Fruit fly (Drosophila melanogaster) whole organism, adult: Measurements from ENCODE around the gene wupA.

Experiments used
- CG11617 ChIP-seq: fragments of 200-800 bp; sonication (Bioruptor generic); optimal IDR thresholded peaks from 2 replicates; lab custom pipeline; 2017; ENCODE audit warnings: mild to moderate bottlenecking, missing biosample characterization, missing genetic modification reagents, missing genetic modification characterization
- CG12768 ChIP-seq: fragments of 200-800 bp; sonication (Bioruptor generic); optimal IDR thresholded peaks from 2 replicates; lab custom pipeline; 2017; ENCODE audit warnings: missing biosample characterization, missing genetic modification characterization, mild to moderate bottlenecking, moderate library complexity, missing genetic modification reagents
- CG14711 ChIP-seq: fragments of 200-800 bp; sonication (Bioruptor generic); optimal IDR thresholded peaks from 2 replicates; lab custom pipeline; 2018; ENCODE audit warnings: missing biosample characterization, mild to moderate bottlenecking, missing genetic modification characterization, moderate library complexity
- CG1620 ChIP-seq: fragments of 200-800 bp; sonication (Bioruptor generic); optimal IDR thresholded peaks from 2 replicates; lab custom pipeline; 2016; ENCODE audit warnings: missing biosample characterization, missing genetic modification characterization
- CG33017 ChIP-seq: fragments of 200-800 bp; sonication (Bioruptor generic); optimal IDR thresholded peaks from 2 replicates; lab custom pipeline; 2018; ENCODE audit warnings: missing biosample characterization, mild to moderate bottlenecking, missing genetic modification characterization, moderate library complexity
- CG5204 ChIP-seq: fragments of 200-800 bp; sonication (Bioruptor generic); optimal IDR thresholded peaks from 2 replicates; lab custom pipeline; 2016; ENCODE audit warnings: missing biosample characterization, missing genetic modification characterization
- CG7045 ChIP-seq: fragments of 200-800 bp; sonication (Bioruptor generic); optimal IDR thresholded peaks from 2 replicates; lab custom pipeline; 2017; ENCODE audit warnings: missing biosample characterization, mild to moderate bottlenecking, missing genetic modification characterization
- CG7101 ChIP-seq: fragments of 200-800 bp; sonication (Bioruptor generic); optimal IDR thresholded peaks from 2 replicates; lab custom pipeline; 2018; ENCODE audit warnings: missing biosample characterization, mild to moderate bottlenecking, missing genetic modification characterization, moderate library complexity
- Clk ChIP-seq: fragments of 200-800 bp; sonication (Bioruptor generic); optimal IDR thresholded peaks from 2 replicates; lab custom pipeline; 2017; ENCODE audit warnings: missing biosample characterization, missing genetic modification characterization
- Crg-1 ChIP-seq: fragments of 200-800 bp; sonication (Bioruptor generic); optimal IDR thresholded peaks from 2 replicates; lab custom pipeline; 2016; ENCODE audit warnings: missing biosample characterization, missing genetic modification characterization
- Hr96 ChIP-seq: fragments of 200-800 bp; sonication (Bioruptor generic); optimal IDR thresholded peaks from 2 replicates; lab custom pipeline; 2016; ENCODE audit warnings: missing biosample characterization, missing genetic modification characterization
- Mnt ChIP-seq: fragments of 200-800 bp; sonication (Bioruptor generic); optimal IDR thresholded peaks from 2 replicates; lab custom pipeline; 2016; ENCODE audit warnings: missing biosample characterization, mild to moderate bottlenecking, missing genetic modification characterization
- bab1 ChIP-seq: fragments of 200-800 bp; sonication (Bioruptor generic); optimal IDR thresholded peaks from 3 replicates; lab custom pipeline; 2019; ENCODE audit warnings: missing biosample characterization, mild to moderate bottlenecking, missing genetic modification characterization, moderate library complexity
- cic ChIP-seq: fragments of 200-800 bp; sonication (Bioruptor generic); optimal IDR thresholded peaks from 2 replicates; lab custom pipeline; 2017; ENCODE audit warnings: missing biosample characterization, mild to moderate bottlenecking, missing genetic modification characterization, moderate library complexity
- cnc ChIP-seq, 2 experiments: fragments of >200 bp; optimal IDR thresholded peaks; 2 replicates each; lab custom pipeline; 2017
- kay ChIP-seq: fragments of 200-800 bp; sonication (Bioruptor generic); peaks from one replicate; lab custom pipeline; 2016; ENCODE audit warnings: missing biosample characterization, missing genetic modification characterization, borderline replicate concordance
- ovo ChIP-seq: fragments of 200-800 bp; sonication (Bioruptor generic); optimal IDR thresholded peaks from 2 replicates; lab custom pipeline; 2016; ENCODE audit warnings: missing biosample characterization, missing genetic modification characterization
- pad ChIP-seq: fragments of 200-800 bp; sonication (Bioruptor generic); optimal IDR thresholded peaks from 3 replicates; lab custom pipeline; 2017; ENCODE audit warnings: missing biosample characterization, missing genetic modification characterization, mild to moderate bottlenecking, moderate library complexity, missing genetic modification reagents
- tj ChIP-seq: fragments of 200-800 bp; sonication (Bioruptor generic); optimal IDR thresholded peaks from 3 replicates; lab custom pipeline; 2017; ENCODE audit warnings: missing biosample characterization, mild to moderate bottlenecking, missing genetic modification characterization, moderate library complexity
- toe ChIP-seq: fragments of 200-800 bp; sonication (Bioruptor generic); optimal IDR thresholded peaks from 2 replicates; lab custom pipeline; 2016; ENCODE audit warnings: missing biosample characterization, missing genetic modification characterization

The wupA gene

dm6 chrX:18091159-18091676 is 25.5 kb downstream of the wupA start, which contains the start of gene scu:
TSS of gene scu (plus strand) at chrX:18091259.
- TF ChIP-seq CG7045 (GFP tag; lab: Kevin White, UChicago) (no peak), Clk (GFP tag; lab: Kevin White, UChicago) (no peak), cic (GFP tag; lab: Kevin White, UChicago) (peak; percentile 18), pad (GFP tag; lab: Kevin White, UChicago) (peak; percentile 25), bab1 (GFP tag; lab: Kevin White, UChicago) (peak; percentile 63), Mnt (peak; percentile 80), CG1620 (GFP tag; lab: Kevin White, UChicago) (peak; percentile 24), CG12768 (GFP tag; lab: Kevin White, UChicago) (peak; percentile 89), cnc (optimal IDR thresholded peaks at IDR 0.05; lab: Kevin White, UChicago) (no peak), ovo (peak; percentile 36), toe (GFP tag; lab: Kevin White, UChicago) (peak; percentile 39), Hr96 (GFP tag; lab: Kevin White, UChicago) (peak; percentile 75), CG5204 (no peak), CG11617 (peak; percentile 52), CG33017 (tag; lab: Kevin White, UChicago) (peak; percentile 14), CG14711 (tag; lab: Kevin White, UChicago) (no peak), Crg-1 (GFP tag; lab: Kevin White, UChicago) (no peak), tj (peak; percentile 56), kay (GFP tag; lab: Kevin White, UChicago) (peak; percentile 83), CG7101 (tag; lab: Kevin White, UChicago) (peak; percentile 43)

dm6 chrX:18090333-18090732 is 26.4 kb downstream of the wupA start, which contains the start of gene Swt1:
TSS of gene Swt1 (minus strand) at chrX:18090509.
- TF ChIP-seq pad (GFP tag; lab: Kevin White, UChicago): no peak
- TF ChIP-seq Hr96 (GFP tag; lab: Kevin White, UChicago): no peak
- TF ChIP-seq ovo: no peak
- no peak for TF ChIP-seq toe (GFP tag; lab: Kevin White, UChicago)
- TF ChIP-seq Mnt: no peak
- no peak for TF ChIP-seq cic (GFP tag; lab: Kevin White, UChicago)
- TF ChIP-seq cnc (optimal IDR thresholded peaks at IDR 0.05; lab: Kevin White, UChicago): no peak
- TF ChIP-seq CG12768 (GFP tag; lab: Kevin White, UChicago): no peak
- TF ChIP-seq bab1 (GFP tag; lab: Kevin White, UChicago): no peak
- TF ChIP-seq Clk (GFP tag; lab: Kevin White, UChicago): no peak
- no peak for TF ChIP-seq tj
- TF ChIP-seq kay (GFP tag; lab: Kevin White, UChicago): no peak
- no peak for TF ChIP-seq CG14711 (tag; lab: Kevin White, UChicago)
- no peak for TF ChIP-seq CG7101 (tag; lab: Kevin White, UChicago)
- no peak for TF ChIP-seq CG7045 (GFP tag; lab: Kevin White, UChicago)
- no peak for TF ChIP-seq Crg-1 (GFP tag; lab: Kevin White, UChicago)
- TF ChIP-seq CG5204: no peak

- TF ChIP-seq CG11617 (no peak), Hr96 (GFP tag; lab: Kevin White, UChicago) (no peak), toe (GFP tag; lab: Kevin White, UChicago) (no peak), CG5204 (no peak), CG7101 (tag; lab: Kevin White, UChicago) (no peak), pad (GFP tag; lab: Kevin White, UChicago) (no peak)
Observed at dm6 chrX:18088432-18088831, 28.3 kb downstream of the wupA start, which contains the start of gene CG7536. TSS of gene CG7536 (minus strand) at chrX:18088532.

- TF ChIP-seq toe (GFP tag; lab: Kevin White, UChicago) (peak; percentile 83), cic (GFP tag; lab: Kevin White, UChicago) (peak; percentile 61), CG12768 (GFP tag; lab: Kevin White, UChicago) (peak; percentile 35), Hr96 (GFP tag; lab: Kevin White, UChicago) (peak; percentile 86), CG1620 (GFP tag; lab: Kevin White, UChicago) (peak; percentile 78), kay (GFP tag; lab: Kevin White, UChicago) (no peak), CG7101 (tag; lab: Kevin White, UChicago) (peak; percentile 85), Mnt (peak; percentile 96), CG33017 (tag; lab: Kevin White, UChicago) (peak; percentile 50), CG14711 (tag; lab: Kevin White, UChicago) (peak; percentile 67), tj (peak; percentile 33), CG7045 (GFP tag; lab: Kevin White, UChicago) (peak; percentile 57), Clk (GFP tag; lab: Kevin White, UChicago) (peak; percentile 32), cnc (optimal IDR thresholded peaks at IDR 0.05; lab: Kevin White, UChicago) (no peak), CG5204 (peak; percentile 70), Crg-1 (GFP tag; lab: Kevin White, UChicago) (peak; percentile 83), pad (GFP tag; lab: Kevin White, UChicago) (peak; percentile 74), ovo (peak; percentile 78), CG11617 (peak; percentile 84), bab1 (GFP tag; lab: Kevin White, UChicago) (peak; percentile 63)
Observed at dm6 chrX:18085470-18085797, 31.3 kb downstream of the wupA start, which contains the start of gene Ada3. TSS of gene Ada3 (plus strand) at chrX:18085761.

dm6 chrX:18084614-18085469 is 31.9 kb downstream of the wupA start:
- no peak for TF ChIP-seq Mnt
- peak; percentile 46 for TF ChIP-seq tj
